Worm (Caenorhabditis elegans): ENCODE measurements around the gene F58A3.4.

DNA sequence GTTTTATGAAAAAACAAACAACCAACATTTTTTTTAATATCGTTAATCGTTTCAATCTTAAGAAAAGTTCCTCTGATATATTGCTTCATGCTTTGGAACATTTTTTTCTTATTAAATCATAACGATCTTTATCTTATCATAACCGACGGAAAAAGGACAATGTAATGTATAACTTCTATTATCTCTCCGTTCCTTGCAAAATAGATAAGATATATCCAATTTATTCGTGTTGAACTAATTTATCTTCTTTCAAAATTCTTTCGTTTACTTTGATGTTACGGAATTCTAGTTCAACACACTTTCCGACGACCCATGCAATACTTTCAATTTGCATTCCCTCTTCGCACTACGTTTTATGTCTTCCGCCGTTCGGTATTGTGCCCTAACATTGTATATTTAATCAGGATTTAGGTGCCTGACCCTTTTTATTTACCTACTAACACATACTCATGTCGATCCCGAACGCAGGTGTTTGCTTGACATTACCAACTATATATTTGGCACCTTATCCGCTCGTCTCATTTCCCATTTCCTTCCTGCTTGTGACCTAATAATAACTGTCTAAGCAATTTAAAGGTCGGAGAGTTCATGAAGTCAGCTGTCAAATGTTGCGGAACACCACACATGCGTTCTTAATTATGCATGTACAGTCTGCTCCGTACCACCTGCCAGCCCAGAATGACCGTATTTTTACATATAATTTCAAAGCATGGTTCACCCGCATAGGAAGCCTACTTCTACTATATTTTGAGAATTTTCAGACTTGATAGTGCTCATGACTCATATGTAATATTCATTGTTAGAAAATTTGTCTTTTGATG is 18.9 kb downstream of the F58A3.4 start:
- no peak for TF ChIP-seq mel-28 (tag; optimal IDR thresholded peaks at IDR 0.05; ENCODE audit: borderline replicate concordance)
- no peak for TF ChIP-seq unc-62 (GFP tag; optimal IDR thresholded peaks at IDR 0.05)
- TF ChIP-seq F52B5.7 (tag; optimal IDR thresholded peaks at IDR 0.05), result no peak
- no peak for TF ChIP-seq hlh-12 (tag; optimal IDR thresholded peaks at IDR 0.05)
- no peak for TF ChIP-seq lin-26 (GFP tag; IDR thresholded peaks at IDR 0.05)
- TF ChIP-seq dpl-1 (GFP tag; optimal IDR thresholded peaks at IDR 0.05), result no peak
- no peak for TF ChIP-seq F23B12.7 (tag; optimal IDR thresholded peaks at IDR 0.05; ENCODE audit: insufficient read depth)
- TF ChIP-seq lir-1 (GFP tag; conservative IDR thresholded peaks at IDR 0.05), result no peak
- TF ChIP-seq pha-4 (tag; optimal IDR thresholded peaks at IDR 0.05), result no peak

Data from whole organism, young adult.